Worm (Caenorhabditis elegans): ENCODE data around the gene ZK721.4.

DNA sequence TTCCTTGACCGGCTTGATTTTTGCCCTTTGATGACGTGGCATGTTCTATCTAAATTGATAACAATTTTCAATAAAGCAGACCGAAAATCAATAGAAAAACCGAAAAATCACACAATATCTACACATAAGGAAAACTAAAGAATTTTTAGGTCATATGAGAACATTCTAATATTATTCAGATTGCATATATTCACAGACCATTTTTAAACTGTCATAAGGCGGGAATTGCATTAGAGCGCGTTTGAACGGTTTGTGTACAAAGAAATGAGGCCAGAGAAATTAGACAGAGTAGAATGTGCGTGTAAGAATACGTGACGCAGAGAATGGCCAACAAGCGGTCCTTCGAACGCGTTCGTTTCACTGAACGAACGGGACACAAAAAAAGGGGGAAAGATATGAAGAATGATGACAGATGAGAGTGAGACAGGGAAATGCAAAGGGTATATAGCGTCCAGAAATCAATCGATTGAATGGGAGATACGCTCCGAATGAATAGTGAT is 41.6 kb upstream of the ZK721.4 start, which contains the start of gene M02D8.3:
- TF ChIP-seq Y53F4B.3 (GFP tag; IDR thresholded peaks at IDR 0.05) (no peak), snpc-4 (GFP tag; optimal IDR thresholded peaks at IDR 0.05) (no peak), snpc-4 (tag; optimal IDR thresholded peaks at IDR 0.05) (no peak), snpc-1.3 (tag; optimal IDR thresholded peaks at IDR 0.05; ENCODE audit: insufficient read depth) (no peak), Y56A3A.18 (GFP tag; IDR thresholded peaks at IDR 0.05) (no peak), ama-1 (optimal IDR thresholded peaks at IDR 0.05) (no peak), ama-1 (GFP tag; optimal IDR thresholded peaks at IDR 0.05) (no peak), F49E8.2 (tag; optimal IDR thresholded peaks at IDR 0.05; ENCODE audit: insufficient read depth) (no peak), tbx-9 (tag; optimal IDR thresholded peaks at IDR 0.05; ENCODE audit: borderline replicate concordance) (no peak), F52B5.7 (tag; optimal IDR thresholded peaks at IDR 0.05) (no peak), egl-44 (GFP tag; IDR thresholded peaks at IDR 0.05) (no peak)

All from whole organism, young adult.